Fruit fly (Drosophila melanogaster): ENCODE data around the gene CG14324.

The CG14324 gene

DNA sequence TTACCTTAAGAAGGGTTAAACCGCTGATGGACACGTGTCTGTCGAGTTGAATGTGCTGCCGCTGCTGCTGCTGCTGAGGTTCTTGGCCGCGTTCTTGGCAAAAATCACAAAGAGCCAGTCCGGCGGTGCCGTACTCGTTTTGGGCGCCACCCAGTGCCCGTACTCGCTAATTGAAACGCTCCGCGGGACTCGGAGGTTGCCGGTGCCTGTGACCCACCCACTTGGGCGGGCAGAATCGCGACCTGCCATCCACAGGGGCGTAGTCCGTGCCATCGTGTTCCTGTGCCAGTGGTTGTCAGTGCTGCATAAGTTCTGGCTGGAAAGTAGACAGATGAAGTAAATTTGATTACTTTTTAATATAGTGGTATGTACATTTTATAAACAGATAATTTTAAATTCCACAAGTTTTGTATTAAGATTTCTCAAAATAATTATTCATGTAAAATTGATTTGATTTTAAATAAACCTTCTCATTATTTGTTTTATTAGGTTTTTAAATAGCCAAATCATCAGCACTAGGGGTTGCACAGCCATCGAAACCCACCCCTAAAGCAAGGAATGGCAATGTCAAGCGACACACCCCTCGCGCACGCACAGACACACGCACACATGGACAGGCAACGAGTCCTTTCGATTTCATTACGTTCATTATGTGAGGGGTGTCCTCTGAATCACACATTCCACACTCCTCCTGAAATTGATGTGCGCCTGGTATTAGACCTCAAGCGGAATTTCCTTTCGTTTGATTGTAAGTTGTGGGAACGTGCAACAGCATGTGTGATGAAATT, 13.5 kb downstream of the CG14324 start (continued):
- TF ChIP-seq lov (optimal IDR thresholded peaks at IDR 0.05) (no peak), lov (GFP tag; IDR thresholded peaks at IDR 0.05) (0 out of 3 replicates have a peak, but pooled peaks have one; percentile 24), CG2712 (tag; optimal IDR thresholded peaks at IDR 0.05) (peak; percentile 3), Ada2b (GFP tag; IDR thresholded peaks at IDR 0.05) (no peak), sc (optimal IDR thresholded peaks at IDR 0.05) (no peak), sc (GFP tag; optimal IDR thresholded peaks at IDR 0.05) (no peak), CG4707 (GFP tag; optimal IDR thresholded peaks at IDR 0.05) (no peak), Trl (optimal IDR thresholded peaks at IDR 0.05) (no peak), Trl (GFP tag; optimal IDR thresholded peaks at IDR 0.05) (no peak), p53 (GFP tag; optimal IDR thresholded peaks at IDR 0.05) (no peak), CG16813 (GFP tag; IDR thresholded peaks at IDR 0.05; ENCODE audit: partially characterized antibody) (no peak), jumu (GFP tag; optimal IDR thresholded peaks at IDR 0.05) (no peak), fru (optimal IDR thresholded peaks at IDR 0.05) (no peak), Taf1 (GFP tag; IDR thresholded peaks at IDR 0.05) (no peak), ken (GFP tag; IDR thresholded peaks at IDR 0.05) (no peak), CG7372 (GFP tag; IDR thresholded peaks at IDR 0.05) (no peak), Gsc (GFP tag; IDR thresholded peaks at IDR 0.05) (no peak), BEAF-32 (GFP tag; optimal IDR thresholded peaks at IDR 0.05) (no peak), CG11723 (GFP tag; optimal IDR thresholded peaks at IDR 0.05) (no peak), CG3065 (GFP tag; optimal IDR thresholded peaks at IDR 0.05) (no peak), amos (GFP tag; IDR thresholded peaks at IDR 0.05; ENCODE audit: partially characterized antibody) (no peak), Sry-β (GFP tag; optimal IDR thresholded peaks at IDR 0.05) (peak; percentile 94), Hand (GFP tag; optimal IDR thresholded peaks at IDR 0.05) (peak; percentile 10), nmo (GFP tag; optimal IDR thresholded peaks at IDR 0.05) (peak; percentile 33), CG31224 (GFP tag; IDR thresholded peaks at IDR 0.05) (peak; percentile 96), Ravus (GFP tag; IDR thresholded peaks at IDR 0.05) (no peak), Sox102F (GFP tag; optimal IDR thresholded peaks at IDR 0.05) (no peak), CG30431 (GFP tag; optimal IDR thresholded peaks at IDR 0.05) (no peak), CG12391 (tag; optimal IDR thresholded peaks at IDR 0.05) (peak; percentile 57), jigr1 (GFP tag; IDR thresholded peaks at IDR 0.05) (no peak), CG42726 (GFP tag; IDR thresholded peaks at IDR 0.05; ENCODE audit: partially characterized antibody) (no peak), croc (GFP tag; conservative IDR thresholded peaks at IDR 0.05) (no peak), sim (GFP tag; IDR thresholded peaks at IDR 0.05) (no peak), Mrtf (GFP tag; IDR thresholded peaks at IDR 0.05) (no peak), CG6813 (GFP tag; optimal IDR thresholded peaks at IDR 0.05) (no peak), onecut (GFP tag; IDR thresholded peaks at IDR 0.05) (no peak), CG17568 (GFP tag; optimal IDR thresholded peaks at IDR 0.05) (no peak), crp (GFP tag; optimal IDR thresholded peaks at IDR 0.05) (no peak), CG14965 (GFP tag; optimal IDR thresholded peaks at IDR 0.05; ENCODE audit: borderline replicate concordance) (no peak), Poxn (GFP tag; IDR thresholded peaks at IDR 0.05) (no peak), tin (GFP tag; optimal IDR thresholded peaks at IDR 0.05) (no peak), cad (GFP tag; optimal IDR thresholded peaks at IDR 0.05) (no peak), CG15479 (GFP tag; optimal IDR thresholded peaks at IDR 0.05) (peak; percentile 98), sqz (GFP tag; optimal IDR thresholded peaks at IDR 0.05) (no peak), en (GFP tag; optimal IDR thresholded peaks at IDR 0.05) (no peak), CG2116 (GFP tag; optimal IDR thresholded peaks at IDR 0.05) (no peak), CG34376 (GFP tag; optimal IDR thresholded peaks at IDR 0.05) (peak; percentile 16), TFAM (GFP tag; optimal IDR thresholded peaks at IDR 0.05) (no peak), Tbp (GFP tag; optimal IDR thresholded peaks at IDR 0.05) (peak; percentile 38), trem (tag; optimal IDR thresholded peaks at IDR 0.05) (peak; percentile 8), Dfd (GFP tag; optimal IDR thresholded peaks at IDR 0.05) (no peak)

All from whole organism, embryonic.